Fruit fly (Drosophila melanogaster): ENCODE measurements around the gene CG32240.

The CG32240 gene

dm6 chr3L:4411951-4412350 is 30.5 kb upstream of the CG32240 start:
- TF ChIP-seq Hr83 (GFP tag; optimal IDR thresholded peaks at IDR 0.05; ENCODE audit: poor library complexity, severe bottlenecking) (no peak), Dif (GFP tag; optimal IDR thresholded peaks at IDR 0.05; ENCODE audit: partially characterized antibody) (no peak), sv (GFP tag; optimal IDR thresholded peaks at IDR 0.05) (no peak), Vsx2 (GFP tag; optimal IDR thresholded peaks at IDR 0.05; ENCODE audit: partially characterized antibody) (no peak), CrebA (GFP tag; optimal IDR thresholded peaks at IDR 0.05; ENCODE audit: borderline replicate concordance) (no peak), GATAd (GFP tag; optimal IDR thresholded peaks at IDR 0.05) (no peak), HLH106 (tag; optimal IDR thresholded peaks at IDR 0.05) (no peak), pan (optimal IDR thresholded peaks at IDR 0.05) (no peak), CG9705 (GFP tag; optimal IDR thresholded peaks at IDR 0.05) (no peak), h (GFP tag; optimal IDR thresholded peaks at IDR 0.05) (no peak), Hnf4 (GFP tag; optimal IDR thresholded peaks at IDR 0.05) (no peak), CG32264 (GFP tag; optimal IDR thresholded peaks at IDR 0.05) (no peak), jim (GFP tag; optimal IDR thresholded peaks at IDR 0.05) (no peak), Hr78 (GFP tag; optimal IDR thresholded peaks at IDR 0.05) (no peak), Mio (GFP tag; optimal IDR thresholded peaks at IDR 0.05) (no peak), dsf (GFP tag; optimal IDR thresholded peaks at IDR 0.05; ENCODE audit: borderline replicate concordance) (no peak)

- TF ChIP-seq usp (GFP tag; optimal IDR thresholded peaks at IDR 0.05) = no peak
- TF ChIP-seq CG9705 (GFP tag; optimal IDR thresholded peaks at IDR 0.05) = no peak
- TF ChIP-seq Hr83 (GFP tag; optimal IDR thresholded peaks at IDR 0.05; ENCODE audit: poor library complexity, severe bottlenecking) = no peak
- TF ChIP-seq foxo (GFP tag; optimal IDR thresholded peaks at IDR 0.05) = peak in 1 of 2 experiments; percentile 46
- TF ChIP-seq CrebA (GFP tag; optimal IDR thresholded peaks at IDR 0.05; ENCODE audit: borderline replicate concordance) = no peak
- TF ChIP-seq Dfd (GFP tag; optimal IDR thresholded peaks at IDR 0.05) = no peak
- TF ChIP-seq Mio (GFP tag; optimal IDR thresholded peaks at IDR 0.05) = no peak
- TF ChIP-seq Dif (GFP tag; optimal IDR thresholded peaks at IDR 0.05; ENCODE audit: partially characterized antibody) = no peak
- peak; percentile 60 for TF ChIP-seq fru (GFP tag; optimal IDR thresholded peaks at IDR 0.05)
- peak; percentile 29 for TF ChIP-seq rgr (GFP tag; optimal IDR thresholded peaks at IDR 0.05)
- TF ChIP-seq br (GFP tag; optimal IDR thresholded peaks at IDR 0.05) = peak; percentile 28
- no peak for TF ChIP-seq dmrt93B (GFP tag; optimal IDR thresholded peaks at IDR 0.05)
- no peak for TF ChIP-seq Hr78 (GFP tag; optimal IDR thresholded peaks at IDR 0.05)
- TF ChIP-seq GATAd (GFP tag; optimal IDR thresholded peaks at IDR 0.05) = no peak
- TF ChIP-seq Vsx2 (GFP tag; optimal IDR thresholded peaks at IDR 0.05; ENCODE audit: partially characterized antibody) = no peak
- TF ChIP-seq dl (GFP tag; optimal IDR thresholded peaks at IDR 0.05; ENCODE audit: insufficient read depth in 1 of 2, partially characterized antibody in 2 of 2) = no peak
- no peak for TF ChIP-seq Rel (GFP tag; optimal IDR thresholded peaks at IDR 0.05)
- TF ChIP-seq Rel (tag; optimal IDR thresholded peaks at IDR 0.05) = peak; percentile 6
- TF ChIP-seq brk (GFP tag; optimal IDR thresholded peaks at IDR 0.05) = no peak
- peak; percentile 44 for TF ChIP-seq h (GFP tag; optimal IDR thresholded peaks at IDR 0.05)
- no peak for TF ChIP-seq tai (GFP tag; optimal IDR thresholded peaks at IDR 0.05)
- TF ChIP-seq ey (GFP tag; optimal IDR thresholded peaks at IDR 0.05) = peak; percentile 26
- TF ChIP-seq OdsH (GFP tag; optimal IDR thresholded peaks at IDR 0.05) = peak; percentile 16
- peak; percentile 47 for TF ChIP-seq Hnf4 (GFP tag; optimal IDR thresholded peaks at IDR 0.05)
- TF ChIP-seq Abd-B (GFP tag; optimal IDR thresholded peaks at IDR 0.05) = no peak
- TF ChIP-seq psq (GFP tag; optimal IDR thresholded peaks at IDR 0.05) = no peak
- no peak for TF ChIP-seq N (GFP tag; optimal IDR thresholded peaks at IDR 0.05)
- TF ChIP-seq Sp1 (GFP tag; optimal IDR thresholded peaks at IDR 0.05) = peak; percentile 3
- TF ChIP-seq lola (GFP tag; optimal IDR thresholded peaks at IDR 0.05) = no peak
- TF ChIP-seq sage (GFP tag; optimal IDR thresholded peaks at IDR 0.05) = no peak
- no peak for TF ChIP-seq pan (optimal IDR thresholded peaks at IDR 0.05)
- peak; percentile 35 for TF ChIP-seq HLH106 (tag; optimal IDR thresholded peaks at IDR 0.05)
- TF ChIP-seq Jra (GFP tag; optimal IDR thresholded peaks at IDR 0.05) = peak; percentile 23
- TF ChIP-seq dsf (GFP tag; optimal IDR thresholded peaks at IDR 0.05; ENCODE audit: borderline replicate concordance) = no peak
- no peak for TF ChIP-seq CG32264 (GFP tag; optimal IDR thresholded peaks at IDR 0.05)
- TF ChIP-seq jim (GFP tag; optimal IDR thresholded peaks at IDR 0.05) = no peak
- no peak for TF ChIP-seq Myc (optimal IDR thresholded peaks at IDR 0.05)
- TF ChIP-seq woc (GFP tag; optimal IDR thresholded peaks at IDR 0.05) = no peak
- TF ChIP-seq sv (GFP tag; optimal IDR thresholded peaks at IDR 0.05) = no peak
Measured at dm6 chr3L:4411025-4411873, 29.8 kb upstream of the CG32240 start.
